Fruit fly (Drosophila melanogaster) whole organism, embryonic: ENCODE measurements around the gene Tnpo.

Experiments
- Antp ChIP-seq: fragments of 200-800 bp; sonication (Bioruptor generic); optimal IDR thresholded peaks from 3 replicates; lab custom pipeline; 2016; ENCODE audit warnings: missing biosample characterization, missing genetic modification characterization
- CG10147 ChIP-seq: fragments of 200-800 bp; sonication (Bioruptor generic); optimal IDR thresholded peaks from 2 replicates; lab custom pipeline; 2019; ENCODE audit warnings: missing biosample characterization, mild to moderate bottlenecking, missing genetic modification characterization, moderate library complexity
- CG10274 ChIP-seq: fragments of 200-800 bp; sonication (Bioruptor generic); optimal IDR thresholded peaks from 3 replicates; lab custom pipeline; 2017; ENCODE audit warnings: missing biosample characterization, mild to moderate bottlenecking, missing genetic modification characterization
- CG11504 ChIP-seq: fragments of 200-800 bp; sonication (Bioruptor generic); optimal IDR thresholded peaks from 3 replicates; lab custom pipeline; 2019; ENCODE audit warnings: missing biosample characterization, mild to moderate bottlenecking, missing genetic modification characterization, moderate library complexity
- CG13123 ChIP-seq: fragments of 200-800 bp; sonication (Bioruptor generic); optimal IDR thresholded peaks from 2 replicates; lab custom pipeline; 2016; ENCODE audit warnings: missing biosample characterization, missing genetic modification characterization
- CG14965 ChIP-seq: fragments of 200-800 bp; sonication (Bioruptor generic); optimal IDR thresholded peaks from 2 replicates; lab custom pipeline; 2016; ENCODE audit warnings: missing biosample characterization, missing genetic modification characterization, borderline replicate concordance
- CG1603 ChIP-seq: fragments of 200-800 bp; sonication (Bioruptor generic); optimal IDR thresholded peaks from 2 replicates; lab custom pipeline; 2019; ENCODE audit warnings: missing biosample characterization, mild to moderate bottlenecking, missing genetic modification characterization, moderate library complexity
- CG16813 ChIP-seq: fragments of 200-800 bp; sonication (Bioruptor generic); IDR thresholded peaks from 3 replicates; pipeline ENCODE4 v1.3.6; 2022; ENCODE audit warnings: missing biosample characterization, missing genetic modification characterization; ENCODE audit not compliant: partially characterized antibody
- CG16815 ChIP-seq: fragments of 200-800 bp; sonication (Bioruptor generic); optimal IDR thresholded peaks from 3 replicates; lab custom pipeline; 2017; ENCODE audit warnings: missing biosample characterization, mild to moderate bottlenecking, missing genetic modification characterization
- CG17912 ChIP-seq: fragments of 200-800 bp; sonication (Bioruptor generic); optimal IDR thresholded peaks from 2 replicates; lab custom pipeline; 2018; ENCODE audit warnings: missing biosample characterization, mild to moderate bottlenecking, missing genetic modification characterization
- CG30403 ChIP-seq: fragments of 200-800 bp; sonication (Bioruptor generic); optimal IDR thresholded peaks from 3 replicates; lab custom pipeline; 2016; ENCODE audit warnings: missing biosample characterization, missing genetic modification characterization
- CG33213 ChIP-seq: fragments of 200-800 bp; sonication (Bioruptor generic); optimal IDR thresholded peaks from 3 replicates; lab custom pipeline; 2016; ENCODE audit warnings: missing biosample characterization, missing genetic modification characterization
- CG33557 ChIP-seq: fragments of 200-800 bp; sonication (Bioruptor generic); optimal IDR thresholded peaks from 2 replicates; lab custom pipeline; 2019; ENCODE audit warnings: missing biosample characterization, mild to moderate bottlenecking, missing genetic modification characterization, moderate library complexity
- CG7372 ChIP-seq: fragments of 200-800 bp; sonication (Bioruptor generic); IDR thresholded peaks from 2 replicates; pipeline ENCODE4 v1.3.6; 2022; ENCODE audit warnings: missing biosample characterization, missing genetic modification characterization
- Doc3 ChIP-seq: fragments of 200-800 bp; sonication (Bioruptor generic); IDR thresholded peaks from 3 replicates; pipeline ENCODE4 v1.3.6; 2022; ENCODE audit warnings: missing biosample characterization, missing genetic modification characterization; ENCODE audit not compliant: partially characterized antibody
- Dref ChIP-seq: fragments of 200-800 bp; sonication (Bioruptor generic); IDR thresholded peaks from 2 replicates; pipeline ENCODE4 v1.3.6; 2022; ENCODE audit warnings: missing biosample characterization, missing genetic modification characterization
- Eip74EF ChIP-seq, 2 experiments: fragments of 200-800 bp in 1 of 2; fragments of >200 bp in 1 of 2; sonication (Bioruptor generic) in 1 of 2; optimal IDR thresholded peaks; 2 replicates each; lab custom pipeline; 2017 to 2019; ENCODE audit warnings: missing biosample characterization in 2 of 2, missing genetic modification characterization in 2 of 2, mild to moderate bottlenecking in 1 of 2, moderate library complexity in 1 of 2
- Elba2 ChIP-seq: fragments of 200-800 bp; sonication (Bioruptor generic); optimal IDR thresholded peaks from 3 replicates; lab custom pipeline; 2016; ENCODE audit warnings: missing biosample characterization, missing genetic modification characterization
- Gsc ChIP-seq: fragments of 200-800 bp; sonication (Bioruptor generic); IDR thresholded peaks from 2 replicates; pipeline ENCODE4 v1.3.6; 2022; ENCODE audit warnings: missing biosample characterization, missing genetic modification characterization
- Hr51 ChIP-seq, 2 experiments: fragments of 200-800 bp; sonication (Bioruptor generic); optimal IDR thresholded peaks; 2 replicates in 1 of 2; 3 replicates in 1 of 2; lab custom pipeline; 2016 to 2018; ENCODE audit warnings: missing biosample characterization in 2 of 2, missing genetic modification characterization in 2 of 2, mild to moderate bottlenecking in 1 of 2, moderate library complexity in 1 of 2
- Kr ChIP-seq: fragments of 200-800 bp; sonication (Bioruptor generic); optimal IDR thresholded peaks from 2 replicates; lab custom pipeline; 2017; ENCODE audit warnings: missing biosample characterization, mild to moderate bottlenecking, missing genetic modification characterization
- Myb ChIP-seq: fragments of 200-800 bp; sonication (Bioruptor generic); optimal IDR thresholded peaks from 2 replicates; lab custom pipeline; 2016; ENCODE audit warnings: missing biosample characterization, missing genetic modification characterization
- Neu2 ChIP-seq: fragments of 200-800 bp; sonication (Bioruptor generic); optimal IDR thresholded peaks from 3 replicates; lab custom pipeline; 2016; ENCODE audit warnings: missing biosample characterization, missing genetic modification characterization, borderline replicate concordance
- PHDP ChIP-seq: fragments of 200-800 bp; sonication (Bioruptor generic); optimal IDR thresholded peaks from 3 replicates; lab custom pipeline; 2018; ENCODE audit warnings: missing biosample characterization, mild to moderate bottlenecking, missing genetic modification characterization, moderate library complexity
- Ptx1 ChIP-seq: fragments of 200-800 bp; sonication (Bioruptor generic); IDR thresholded peaks from 2 replicates; pipeline ENCODE4 v1.3.6; 2022; ENCODE audit warnings: missing biosample characterization, missing genetic modification characterization
- Ssrp ChIP-seq: fragments of 200-800 bp; sonication (Bioruptor generic); optimal IDR thresholded peaks from 2 replicates; lab custom pipeline; 2018; ENCODE audit warnings: missing biosample characterization, mild to moderate bottlenecking, missing genetic modification characterization, moderate library complexity
- Stat92E ChIP-seq, 3 experiments: fragments of >200 bp in 2 of 3; fragments of 200-800 bp in 1 of 3; sonication (Bioruptor generic) in 1 of 3; optimal IDR thresholded peaks; 2 replicates each; lab custom pipeline; 2017 to 2019; ENCODE audit warnings: missing biosample characterization in 3 of 3, missing genetic modification characterization in 3 of 3, mild to moderate bottlenecking in 1 of 3, moderate library complexity in 1 of 3
- Xbp1 ChIP-seq: fragments of 200-800 bp; sonication (Bioruptor generic); optimal IDR thresholded peaks from 3 replicates; lab custom pipeline; 2016; ENCODE audit warnings: missing biosample characterization, mild to moderate bottlenecking, missing genetic modification characterization
- YL-1 ChIP-seq: fragments of 200-800 bp; sonication (Bioruptor generic); optimal IDR thresholded peaks from 3 replicates; lab custom pipeline; 2017; ENCODE audit warnings: missing biosample characterization, mild to moderate bottlenecking, missing genetic modification characterization
- ap ChIP-seq: fragments of 200-800 bp; sonication (Bioruptor generic); IDR thresholded peaks from 2 replicates; pipeline ENCODE4 v1.3.6; 2022; ENCODE audit warnings: missing biosample characterization, missing genetic modification characterization
- bbx ChIP-seq: fragments of 200-800 bp; sonication (Bioruptor generic); IDR thresholded peaks from 2 replicates; pipeline ENCODE4 v1.3.6; 2022; ENCODE audit warnings: missing biosample characterization, missing genetic modification characterization; ENCODE audit not compliant: partially characterized antibody
- dmrt99B ChIP-seq: fragments of 200-800 bp; sonication (Bioruptor generic); optimal IDR thresholded peaks from 2 replicates; lab custom pipeline; 2018; ENCODE audit warnings: missing biosample characterization, mild to moderate bottlenecking, missing genetic modification characterization, moderate library complexity
- ewg ChIP-seq: fragments of 200-800 bp; sonication (Bioruptor generic); optimal IDR thresholded peaks from 3 replicates; lab custom pipeline; 2017; ENCODE audit warnings: mild to moderate bottlenecking, missing biosample characterization, missing genetic modification reagents, missing genetic modification characterization
- fu2 ChIP-seq: fragments of 200-800 bp; sonication (Bioruptor generic); optimal IDR thresholded peaks from 2 replicates; lab custom pipeline; 2016; ENCODE audit warnings: missing biosample characterization, missing genetic modification characterization
- hb ChIP-seq: fragments of 200-800 bp; sonication (Bioruptor generic); IDR thresholded peaks from 3 replicates; pipeline ENCODE4 v1.3.6; 2022; ENCODE audit warnings: missing biosample characterization, missing genetic modification characterization; ENCODE audit not compliant: partially characterized antibody
- ind ChIP-seq: fragments of 200-800 bp; sonication (Bioruptor generic); optimal IDR thresholded peaks from 3 replicates; lab custom pipeline; 2016; ENCODE audit warnings: missing biosample characterization, missing genetic modification characterization
- jing ChIP-seq: fragments of 200-800 bp; sonication (Bioruptor generic); optimal IDR thresholded peaks from 2 replicates; lab custom pipeline; 2018; ENCODE audit warnings: missing biosample characterization, mild to moderate bottlenecking, missing genetic modification characterization
- kni ChIP-seq: fragments of 200-800 bp; sonication (Bioruptor generic); optimal IDR thresholded peaks from 3 replicates; lab custom pipeline; 2017; ENCODE audit warnings: mild to moderate bottlenecking, missing biosample characterization, missing genetic modification reagents, missing genetic modification characterization
- mam ChIP-seq: fragments of 200-800 bp; sonication (Bioruptor generic); optimal IDR thresholded peaks from 3 replicates; lab custom pipeline; 2016; ENCODE audit warnings: missing biosample characterization, missing genetic modification characterization
- nerfin-1 ChIP-seq: fragments of 200-800 bp; sonication (Bioruptor generic); optimal IDR thresholded peaks from 3 replicates; lab custom pipeline; 2019; ENCODE audit warnings: missing biosample characterization, mild to moderate bottlenecking, missing genetic modification characterization, moderate library complexity
- pnt ChIP-seq: fragments of 200-800 bp; sonication (Bioruptor generic); optimal IDR thresholded peaks from 3 replicates; lab custom pipeline; 2016; ENCODE audit warnings: missing biosample characterization, missing genetic modification characterization
- rib ChIP-seq: fragments of 200-800 bp; sonication (Bioruptor generic); IDR thresholded peaks from 2 replicates; pipeline ENCODE4 v1.3.6; 2022; ENCODE audit warnings: missing biosample characterization, missing genetic modification characterization
- row ChIP-seq: fragments of 200-800 bp; sonication (Bioruptor generic); IDR thresholded peaks from 3 replicates; pipeline ENCODE4 v1.3.6; 2022; ENCODE audit warnings: missing biosample characterization, missing genetic modification characterization
- sisA ChIP-seq: fragments of 200-800 bp; sonication (Bioruptor generic); IDR thresholded peaks from 2 replicates; pipeline ENCODE4 v1.3.6; 2022; ENCODE audit warnings: missing biosample characterization, missing genetic modification characterization
- wek ChIP-seq: fragments of 200-800 bp; sonication (Bioruptor generic); optimal IDR thresholded peaks from 3 replicates; lab custom pipeline; 2018; ENCODE audit warnings: missing biosample characterization, mild to moderate bottlenecking, missing genetic modification characterization, moderate library complexity
- zfh1 ChIP-seq: fragments of 200-800 bp; sonication (Bioruptor generic); IDR thresholded peaks from 3 replicates; pipeline ENCODE4 v1.3.6; 2022; ENCODE audit warnings: missing biosample characterization, missing genetic modification characterization

The Tnpo gene

dm6 chr3L:6188995-6189927 lies 4.0 kb upstream of the Tnpo start, which contains the start of the genes D19A and CG7386 (continued):
- TF ChIP-seq PHDP (tag; lab: Kevin White, UChicago) = peak; percentile 68
- TF ChIP-seq pnt (GFP tag; lab: Kevin White, UChicago) = peak; percentile 39
- peak; percentile 74 for TF ChIP-seq mam
- no peak for TF ChIP-seq CG14965 (GFP tag; lab: Kevin White, UChicago)
- peak; percentile 93 for TF ChIP-seq row
- TF ChIP-seq Kr (GFP tag; lab: Kevin White, UChicago) = no peak
- TF ChIP-seq Gsc = no peak
- TF ChIP-seq Eip74EF (GFP tag; optimal IDR thresholded peaks at IDR 0.05; lab: Kevin White, UChicago) = no peak
- TF ChIP-seq jing (GFP tag; lab: Kevin White, UChicago) = no peak
- peak; percentile 22 for TF ChIP-seq Myb (GFP tag; lab: Kevin White, UChicago)
- no peak for TF ChIP-seq Neu2
- peak; percentile 61 for TF ChIP-seq CG11504 (tag; lab: Kevin White, UChicago)
- TF ChIP-seq CG17912 (GFP tag; lab: Kevin White, UChicago) = no peak
- TF ChIP-seq Xbp1 = peak; percentile 67
- TF ChIP-seq Doc3 (GFP tag; lab: Robert Waterston, UW) = 0 out of 3 replicates have a peak, but pooled peaks have one; percentile 25
- TF ChIP-seq Ssrp (tag; lab: Kevin White, UChicago) = peak; percentile 25
- TF ChIP-seq ap (GFP tag; lab: Robert Waterston, UW) = no peak
- TF ChIP-seq Antp (GFP tag; lab: Kevin White, UChicago) = peak; percentile 68
- TF ChIP-seq CG7372 (GFP tag; lab: Robert Waterston, UW) = peak; percentile 32; the same call in 1 of the 2 replicates
- TF ChIP-seq rib (GFP tag; lab: Robert Waterston, UW) = no peak
- TF ChIP-seq fu2 (GFP tag; lab: Kevin White, UChicago) = peak; percentile 9
- peak; percentile 38 for TF ChIP-seq CG33213 (GFP tag; lab: Kevin White, UChicago)
- TF ChIP-seq Ptx1 (GFP tag; lab: Robert Waterston, UW) = peak; percentile 67
- no peak for TF ChIP-seq kni (GFP tag; lab: Kevin White, UChicago)
- no peak for TF ChIP-seq hb
- TF ChIP-seq CG16815 = peak; percentile 12
- peak; percentile 72 for TF ChIP-seq zfh1 (GFP tag; lab: Robert Waterston, UW)
- 0 out of 2 replicates have a peak, but pooled peaks have one; percentile 28 for TF ChIP-seq Dref
- TF ChIP-seq CG33557 (GFP tag; lab: Kevin White, UChicago) = peak; percentile 48
- TF ChIP-seq sisA (GFP tag; lab: Robert Waterston, UW) = peak; percentile 72
- 0 out of 2 replicates have a peak, but pooled peaks have one; percentile 36 for TF ChIP-seq bbx (GFP tag; lab: Robert Waterston, UW)
- no peak for TF ChIP-seq CG13123
- TF ChIP-seq dmrt99B (tag; lab: Kevin White, UChicago) = peak; percentile 45
- TF ChIP-seq CG30403 (GFP tag; lab: Kevin White, UChicago) = peak; percentile 55
- TF ChIP-seq YL-1 (GFP tag; lab: Kevin White, UChicago) = peak; percentile 52
- peak; percentile 41 for TF ChIP-seq CG10274 (GFP tag; lab: Kevin White, UChicago)
- peak; percentile 59 for TF ChIP-seq CG1603
- TF ChIP-seq CG16813 (GFP tag; lab: Robert Waterston, UW) = no peak
- peak; percentile 11 for TF ChIP-seq wek (GFP tag; lab: Kevin White, UChicago)
- peak; percentile 97 for TF ChIP-seq Elba2 (GFP tag; lab: Kevin White, UChicago)
- peak; percentile 16 for TF ChIP-seq nerfin-1 (tag; lab: Kevin White, UChicago)
- TF ChIP-seq Stat92E (GFP tag; optimal IDR thresholded peaks at IDR 0.05; lab: Kevin White, UChicago) = no peak
- TF ChIP-seq CG10147 (GFP tag; lab: Kevin White, UChicago) = peak; percentile 45
- TF ChIP-seq ewg = peak; percentile 23
- peak; percentile 57 for TF ChIP-seq ind
- peak; percentile 17 to 49 for TF ChIP-seq Hr51 (GFP tag; optimal IDR thresholded peaks at IDR 0.05; lab: Kevin White, UChicago)
